Worm (Caenorhabditis elegans): ENCODE measurements around the gene T28A11.13.

- no peak for TF ChIP-seq mab-5 (tag; optimal IDR thresholded peaks at IDR 0.05)
- TF ChIP-seq unc-120 (tag; optimal IDR thresholded peaks at IDR 0.05; ENCODE audit: poor library complexity, severe bottlenecking) = no peak
- TF ChIP-seq nhr-2 (tag; optimal IDR thresholded peaks at IDR 0.05) = no peak
- TF ChIP-seq nhr-76 (tag; optimal IDR thresholded peaks at IDR 0.05) = no peak
These were observed 31.4 kb downstream of the T28A11.13 start for ce11 chrV:3218604-3219003.

Data from whole organism, mixed stage, embryonic.